Worm (Caenorhabditis elegans) whole organism, L4 larva: ENCODE measurements around the gene mam-6.
A peak's percentile ranks its signal among the peaks of the same experiment; 100 is the strongest.

Source experiments
- F10B5.3 ChIP-seq: sonication (generic microtip); optimal IDR thresholded peaks from 2 replicates; lab custom pipeline; 2016; ENCODE audit warnings: mild to moderate bottlenecking, missing genetic modification characterization, missing compliant biosample characterization
- T26A8.4 ChIP-seq: fragments of 200-800 bp; sonication (Bioruptor generic); IDR thresholded peaks from 2 replicates; pipeline ENCODE4 v1.3.6; 2022; ENCODE audit warnings: missing genetic modification characterization, missing compliant biosample characterization
- ama-1 ChIP-seq: fragments of 150-350 bp; optimal IDR thresholded peaks from 2 replicates; lab custom pipeline; 2014; ENCODE audit warnings: inconsistent platforms, mixed read lengths
- attf-4 ChIP-seq: sonication (generic microtip); optimal IDR thresholded peaks from 3 replicates; lab custom pipeline; 2017; ENCODE audit warnings: missing biosample characterization, missing genetic modification characterization
- ceh-20 ChIP-seq: fragments of 200-800 bp; sonication (Bioruptor generic); IDR thresholded peaks from 2 replicates; pipeline ENCODE4 v1.3.6; 2022; ENCODE audit warnings: missing genetic modification reagents, missing genetic modification characterization, missing compliant biosample characterization
- ceh-28 ChIP-seq: fragments of 150-350 bp; optimal IDR thresholded peaks from 2 replicates; lab custom pipeline; 2014; ENCODE audit warnings: missing biosample characterization, missing genetic modification reagents, missing genetic modification characterization
- ces-1 ChIP-seq: fragments of 150-350 bp; sonication (generic microtip); optimal IDR thresholded peaks from 4 replicates; lab custom pipeline; 2014; ENCODE audit warnings: missing biosample characterization, missing genetic modification reagents, missing genetic modification characterization
- cey-2 ChIP-seq: sonication (generic microtip); optimal IDR thresholded peaks from 3 replicates; lab custom pipeline; 2017; ENCODE audit warnings: missing genetic modification characterization, mild to moderate bottlenecking, missing compliant biosample characterization, antibody characterized with exemption, borderline replicate concordance; ENCODE audit not compliant: insufficient read depth
- daf-12 ChIP-seq: fragments of 150-350 bp; optimal IDR thresholded peaks from 2 replicates; lab custom pipeline; 2014; ENCODE audit warnings: missing biosample characterization, missing genetic modification reagents, missing genetic modification characterization
- daf-8 ChIP-seq: fragments of 200-800 bp; sonication (Bioruptor generic); IDR thresholded peaks from 2 replicates; pipeline ENCODE4 v1.3.6; 2022; ENCODE audit warnings: missing genetic modification characterization, missing compliant biosample characterization
- dmd-6 ChIP-seq: fragments of 200-800 bp; sonication (Bioruptor generic); IDR thresholded peaks from 2 replicates; pipeline ENCODE4 v1.3.6; 2022; ENCODE audit warnings: missing genetic modification reagents, missing genetic modification characterization, missing compliant biosample characterization
- dmd-8 ChIP-seq: fragments of 200-800 bp; sonication (Bioruptor generic); IDR thresholded peaks from 2 replicates; pipeline ENCODE4 v1.3.6; 2022; ENCODE audit warnings: missing genetic modification characterization, missing compliant biosample characterization
- duxl-1 ChIP-seq: sonication (generic microtip); optimal IDR thresholded peaks from 2 replicates; lab custom pipeline; 2016; ENCODE audit warnings: mild to moderate bottlenecking, missing genetic modification characterization, moderate library complexity, missing compliant biosample characterization; ENCODE audit not compliant: poor library complexity
- dve-1 ChIP-seq: sonication (generic microtip); optimal IDR thresholded peaks from 2 replicates; lab custom pipeline; 2017; ENCODE audit warnings: antibody characterized with exemption, mild to moderate bottlenecking, missing genetic modification characterization, missing compliant biosample characterization; ENCODE audit not compliant: insufficient read depth
- egl-27 ChIP-seq: sonication (generic microtip); optimal IDR thresholded peaks from 3 replicates; lab custom pipeline; 2017; ENCODE audit warnings: missing biosample characterization, missing genetic modification reagents, missing genetic modification characterization
- fkh-10 ChIP-seq: fragments of 150-350 bp; optimal IDR thresholded peaks from 2 replicates; lab custom pipeline; 2014; ENCODE audit warnings: missing biosample characterization, missing genetic modification reagents, missing genetic modification characterization
- gei-8 ChIP-seq: fragments of 200-800 bp; sonication (Bioruptor generic); optimal IDR thresholded peaks from 2 replicates; lab custom pipeline; 2018; ENCODE audit warnings: mild to moderate bottlenecking, missing genetic modification characterization, missing compliant biosample characterization
- hlh-11 ChIP-seq: fragments of 200-800 bp; sonication (Bioruptor generic); optimal IDR thresholded peaks from 2 replicates; lab custom pipeline; 2018; ENCODE audit warnings: mild to moderate bottlenecking, missing genetic modification characterization, missing compliant biosample characterization
- hmg-1.1 ChIP-seq: fragments of 200-800 bp; sonication (Bioruptor generic); IDR thresholded peaks from 2 replicates; pipeline ENCODE4 v1.3.6; 2022; ENCODE audit warnings: missing genetic modification reagents, missing genetic modification characterization, missing compliant biosample characterization
- jun-1 ChIP-seq: fragments of 150-350 bp; optimal IDR thresholded peaks from 2 replicates; lab custom pipeline; 2014; ENCODE audit warnings: missing biosample characterization, missing genetic modification reagents, missing genetic modification characterization
- lim-7 ChIP-seq: fragments of 200-800 bp; sonication (Bioruptor generic); IDR thresholded peaks from 2 replicates; pipeline ENCODE4 v1.3.6; 2022; ENCODE audit warnings: missing genetic modification characterization, missing compliant biosample characterization
- lin-1 ChIP-seq: fragments of 200-800 bp; sonication (Bioruptor generic); IDR thresholded peaks from 2 replicates; pipeline ENCODE4 v1.3.6; 2022; ENCODE audit warnings: missing genetic modification reagents, missing genetic modification characterization, missing compliant biosample characterization
- lin-38 ChIP-seq: fragments of 200-800 bp; sonication (Bioruptor generic); IDR thresholded peaks from 2 replicates; pipeline ENCODE4 v1.3.6; 2022; ENCODE audit warnings: missing genetic modification reagents, missing genetic modification characterization, missing compliant biosample characterization
- lin-39 ChIP-seq: fragments of 150-350 bp; optimal IDR thresholded peaks from 2 replicates; lab custom pipeline; 2014; ENCODE audit warnings: missing biosample characterization, missing genetic modification reagents, missing genetic modification characterization
- madf-9 ChIP-seq: fragments of 200-800 bp; sonication (Bioruptor generic); conservative IDR thresholded peaks from 2 replicates; pipeline ENCODE4 v1.3.6; 2022; ENCODE audit warnings: missing genetic modification reagents, missing genetic modification characterization, missing compliant biosample characterization
- mdl-1 ChIP-seq, 2 experiments: fragments of 150-350 bp in 1 of 2; sonication (generic microtip) in 1 of 2; optimal IDR thresholded peaks; 2 replicates each; lab custom pipeline; 2014 to 2017; ENCODE audit warnings: missing biosample characterization in 2 of 2, missing genetic modification characterization in 2 of 2
- mxl-2 ChIP-seq: fragments of 200-800 bp; sonication (Bioruptor generic); conservative IDR thresholded peaks from 2 replicates; pipeline ENCODE4 v1.3.6; 2022; ENCODE audit warnings: missing genetic modification reagents, missing genetic modification characterization, missing compliant biosample characterization
- mxl-3 ChIP-seq: fragments of 200-800 bp; sonication (Bioruptor generic); optimal IDR thresholded peaks from 2 replicates; lab custom pipeline; 2018; ENCODE audit warnings: mild to moderate bottlenecking, missing genetic modification characterization, missing compliant biosample characterization
- nhr-28 ChIP-seq: fragments of 150-350 bp; optimal IDR thresholded peaks from 2 replicates; lab custom pipeline; 2014; ENCODE audit warnings: missing biosample characterization, missing genetic modification characterization
- nhr-42 ChIP-seq: fragments of 200-800 bp; sonication (Bioruptor generic); IDR thresholded peaks from 2 replicates; pipeline ENCODE4 v1.3.6; 2022; ENCODE audit warnings: missing genetic modification characterization, missing compliant biosample characterization
- nhr-48 ChIP-seq: sonication (generic microtip); optimal IDR thresholded peaks from 2 replicates; lab custom pipeline; 2016; ENCODE audit warnings: mild to moderate bottlenecking, missing genetic modification characterization, missing compliant biosample characterization
- nhr-6 ChIP-seq: fragments of 150-350 bp; optimal IDR thresholded peaks from 2 replicates; lab custom pipeline; 2014; ENCODE audit warnings: missing biosample characterization, missing genetic modification characterization
- pha-4 ChIP-seq, 2 experiments: fragments of 150-350 bp in 1 of 2; fragments of 200-800 bp in 1 of 2; sonication (Bioruptor generic) in 1 of 2; IDR thresholded peaks in 1 of 2; optimal IDR thresholded peaks in 1 of 2; 2 replicates each; pipeline versions ENCODE4 v1.3.6 to Lab custom; 2014 to 2022; ENCODE audit warnings: missing genetic modification characterization in 2 of 2, missing genetic modification reagents in 2 of 2, missing biosample characterization in 1 of 2, missing compliant biosample characterization in 1 of 2
- set-16 ChIP-seq: fragments of 200-800 bp; sonication (Bioruptor generic); IDR thresholded peaks from 2 replicates; pipeline ENCODE4 v1.3.6; 2022; ENCODE audit warnings: missing genetic modification reagents, missing genetic modification characterization, missing compliant biosample characterization
- snpc-1.2 ChIP-seq: fragments of 200-800 bp; sonication (Bioruptor generic); IDR thresholded peaks from 2 replicates; pipeline ENCODE4 v1.3.6; 2022; ENCODE audit warnings: missing genetic modification reagents, missing genetic modification characterization, missing compliant biosample characterization
- spr-1 ChIP-seq: sonication (generic microtip); optimal IDR thresholded peaks from 2 replicates; lab custom pipeline; 2016; ENCODE audit warnings: mild to moderate bottlenecking, missing genetic modification characterization, missing compliant biosample characterization
- tra-1 ChIP-seq: fragments of 200-800 bp; sonication (Bioruptor generic); IDR thresholded peaks from 2 replicates; pipeline ENCODE4 v1.3.6; 2022; ENCODE audit warnings: missing genetic modification reagents, missing genetic modification characterization, missing compliant biosample characterization
- unc-39 ChIP-seq: sonication (generic microtip); optimal IDR thresholded peaks from 2 replicates; lab custom pipeline; 2017; ENCODE audit warnings: missing biosample characterization, missing genetic modification characterization
- unc-62 ChIP-seq, 3 experiments: fragments of 150-350 bp in 1 of 3; sonication (generic microtip); optimal IDR thresholded peaks in 2 of 3; peaks in 1 of 3; 1 replicate in 1 of 3; 2 replicates in 2 of 3; lab custom pipeline; 2014 to 2017; ENCODE audit warnings: missing biosample characterization in 3 of 3, missing genetic modification characterization in 3 of 3, missing genetic modification reagents in 3 of 3, missing genotype in 1 of 3
- vab-7 ChIP-seq: fragments of 200-800 bp; sonication (Bioruptor generic); IDR thresholded peaks from 2 replicates; pipeline ENCODE4 v1.3.6; 2022; ENCODE audit warnings: missing genetic modification reagents, missing genetic modification characterization, missing compliant biosample characterization
- zfp-2 ChIP-seq: sonication (generic microtip); optimal IDR thresholded peaks from 2 replicates; lab custom pipeline; 2016; ENCODE audit warnings: mild to moderate bottlenecking, missing genetic modification characterization, missing compliant biosample characterization
- zfp-3 ChIP-seq: fragments of 200-800 bp; sonication (Bioruptor generic); conservative IDR thresholded peaks from 2 replicates; pipeline ENCODE4 v1.3.6; 2022; ENCODE audit warnings: missing genetic modification reagents, missing genetic modification characterization, missing compliant biosample characterization
- zip-11 ChIP-seq: fragments of 200-800 bp; sonication (Bioruptor generic); IDR thresholded peaks from 2 replicates; pipeline ENCODE4 v1.3.6; 2022; ENCODE audit warnings: missing genetic modification characterization, missing compliant biosample characterization

Gene mam-6

ce11 chrX:15040552-15041080 lies 28.5 kb downstream of the mam-6 start, which contains the start of gene C18B12.4 (continued):
- TF ChIP-seq duxl-1 (tag; lab: Kevin White, UChicago) (peak; percentile 41), dve-1 (tag; lab: Kevin White, UChicago) (peak; percentile 81), fkh-10 (GFP tag; lab: Kevin White, UChicago) (peak; percentile 59), nhr-6 (tag; lab: Kevin White, UChicago) (peak; percentile 62), madf-9 (GFP tag; lab: Robert Waterston, UW) (peak; percentile 77; the same call in 1 of the 2 replicates), pha-4 (GFP tag; IDR thresholded peaks at IDR 0.05; lab: Robert Waterston, UW) (peak; percentile 40), pha-4 (tag; optimal IDR thresholded peaks at IDR 0.05; lab: Kevin White, UChicago) (peak; percentile 3), tra-1 (peak; percentile 83), attf-4 (no peak), zfp-2 (peak; percentile 58), lin-39 (tag; lab: Kevin White, UChicago) (no peak), cey-2 (tag; lab: Kevin White, UChicago) (no peak), spr-1 (tag; lab: Kevin White, UChicago) (peak; percentile 27), F10B5.3 (tag; lab: Kevin White, UChicago) (no peak), hmg-1.1 (GFP tag; lab: Robert Waterston, UW) (peak; percentile 94), nhr-48 (peak; percentile 76), ama-1 (lab: Kevin White, UChicago) (peak; percentile 78), daf-8 (GFP tag; lab: Robert Waterston, UW) (no peak), vab-7 (GFP tag; lab: Robert Waterston, UW) (peak; percentile 68), egl-27 (tag; lab: Kevin White, UChicago) (no peak), gei-8 (GFP tag; lab: Kevin White, UChicago) (no peak), snpc-1.2 (GFP tag; lab: Robert Waterston, UW) (no peak), dmd-6 (GFP tag; lab: Robert Waterston, UW) (peak; percentile 90), mdl-1 (tag; optimal IDR thresholded peaks at IDR 0.05; lab: Kevin White, UChicago) (peak; percentile 67 to 92), daf-12 (tag; lab: Kevin White, UChicago) (no peak), hlh-11 (tag; lab: Kevin White, UChicago) (peak; percentile 98), lin-38 (GFP tag; lab: Robert Waterston, UW) (peak; percentile 93), zfp-3 (0 out of 2 replicates have a peak, but pooled peaks have one; percentile 36), unc-39 (tag; lab: Kevin White, UChicago) (no peak), ceh-20 (GFP tag; lab: Robert Waterston, UW) (peak; percentile 84), mxl-2 (GFP tag; lab: Robert Waterston, UW) (no peak), ceh-28 (tag; lab: Kevin White, UChicago) (peak; percentile 45), zip-11 (GFP tag; lab: Robert Waterston, UW) (no peak), jun-1 (tag; lab: Kevin White, UChicago) (no peak), lin-1 (GFP tag; lab: Robert Waterston, UW) (peak; percentile 73; the same call in 1 of the 2 replicates), dmd-8 (GFP tag; lab: Robert Waterston, UW) (no peak), nhr-28 (tag; lab: Kevin White, UChicago) (peak; percentile 93), T26A8.4 (peak; percentile 54), lim-7 (GFP tag; lab: Robert Waterston, UW) (no peak), ces-1 (GFP tag; lab: Kevin White, UChicago) (no peak), unc-62 (GFP tag; optimal IDR thresholded peaks at IDR 0.05 in 1 of 2; lab: Kevin White, UChicago) (peak in 1 of 2 experiments; percentile 98), unc-62 (tag; optimal IDR thresholded peaks at IDR 0.05; lab: Kevin White, UChicago) (no peak), nhr-42 (peak; percentile 90), set-16 (peak; percentile 88), mxl-3 (peak; percentile 92)
